Worm (Caenorhabditis elegans) whole organism, late embryonic: ENCODE results near the gene str-16.

Experiments
- C08G9.2 ChIP-seq: sonication (generic microtip); optimal IDR thresholded peaks from 2 replicates; lab custom pipeline; 2016; ENCODE audit warnings: mild to moderate bottlenecking, missing genetic modification characterization, moderate library complexity, missing compliant biosample characterization
- C38D4.7 ChIP-seq: fragments of 200-800 bp; sonication (Bioruptor generic); optimal IDR thresholded peaks from 2 replicates; lab custom pipeline; 2018; ENCODE audit warnings: mild to moderate bottlenecking, missing genetic modification characterization, moderate library complexity, missing compliant biosample characterization
- T23F11.4 ChIP-seq: fragments of 200-800 bp; sonication (Bioruptor generic); optimal IDR thresholded peaks from 2 replicates; lab custom pipeline; 2018; ENCODE audit warnings: mild to moderate bottlenecking, missing genetic modification characterization, missing compliant biosample characterization
- Y22D7AL.16 ChIP-seq: sonication (generic microtip); optimal IDR thresholded peaks from 2 replicates; lab custom pipeline; 2016; ENCODE audit warnings: missing genetic modification characterization, missing compliant biosample characterization
- ahr-1 ChIP-seq: sonication (generic microtip); optimal IDR thresholded peaks from 2 replicates; lab custom pipeline; 2016; ENCODE audit warnings: missing genetic modification characterization, missing compliant biosample characterization
- ama-1 ChIP-seq: fragments of 150-350 bp; optimal IDR thresholded peaks from 2 replicates; lab custom pipeline; 2014
- ceh-2 ChIP-seq: sonication (generic microtip); optimal IDR thresholded peaks from 2 replicates; lab custom pipeline; 2016; ENCODE audit warnings: missing genotype, missing genetic modification characterization, missing compliant biosample characterization
- ceh-24 ChIP-seq: sonication (generic microtip); optimal IDR thresholded peaks from 2 replicates; lab custom pipeline; 2016; ENCODE audit warnings: mild to moderate bottlenecking, missing genetic modification characterization, missing compliant biosample characterization
- ceh-31 ChIP-seq: sonication (generic microtip); optimal IDR thresholded peaks from 2 replicates; lab custom pipeline; 2016; ENCODE audit warnings: missing genetic modification characterization, missing compliant biosample characterization
- ceh-34 ChIP-seq: sonication (generic microtip); optimal IDR thresholded peaks from 2 replicates; lab custom pipeline; 2016; ENCODE audit warnings: mild to moderate bottlenecking, missing genetic modification characterization, missing compliant biosample characterization
- ceh-45 ChIP-seq: fragments of 200-800 bp; sonication (Bioruptor generic); IDR thresholded peaks from 2 replicates; pipeline ENCODE4 v1.3.6; 2022; ENCODE audit warnings: missing genetic modification reagents, missing genetic modification characterization, missing compliant biosample characterization
- ceh-9 ChIP-seq: sonication (generic microtip); optimal IDR thresholded peaks from 2 replicates; lab custom pipeline; 2016; ENCODE audit warnings: mild to moderate bottlenecking, missing genetic modification characterization, inconsistent platforms, missing compliant biosample characterization
- elt-2 ChIP-seq: sonication (generic microtip); optimal IDR thresholded peaks from 2 replicates; lab custom pipeline; 2016; ENCODE audit warnings: missing genetic modification reagents, missing genetic modification characterization, missing compliant biosample characterization
- elt-4 ChIP-seq: sonication (generic microtip); optimal IDR thresholded peaks from 2 replicates; lab custom pipeline; 2016; ENCODE audit warnings: missing genetic modification characterization, missing compliant biosample characterization
- ets-4 ChIP-seq: sonication (generic microtip); optimal IDR thresholded peaks from 2 replicates; lab custom pipeline; 2016; ENCODE audit warnings: missing genetic modification characterization, missing compliant biosample characterization
- fax-1 ChIP-seq: sonication (generic microtip); optimal IDR thresholded peaks from 2 replicates; lab custom pipeline; 2016; ENCODE audit warnings: missing genotype, missing genetic modification characterization, missing compliant biosample characterization
- fkh-10 ChIP-seq: fragments of 150-350 bp; optimal IDR thresholded peaks from 2 replicates; lab custom pipeline; 2014; ENCODE audit warnings: missing biosample characterization, missing genetic modification reagents, missing genetic modification characterization
- fkh-6 ChIP-seq: sonication (generic microtip); optimal IDR thresholded peaks from 2 replicates; lab custom pipeline; 2016; ENCODE audit warnings: missing genetic modification characterization, missing compliant biosample characterization
- hlh-6 ChIP-seq: sonication (generic microtip); optimal IDR thresholded peaks from 2 replicates; lab custom pipeline; 2016; ENCODE audit warnings: missing genotype, missing genetic modification characterization, missing compliant biosample characterization
- hlh-8 ChIP-seq: sonication (generic microtip); optimal IDR thresholded peaks from 2 replicates; lab custom pipeline; 2016; ENCODE audit warnings: missing genotype, missing genetic modification characterization, missing compliant biosample characterization
- lim-6 ChIP-seq: sonication (generic microtip); optimal IDR thresholded peaks from 2 replicates; lab custom pipeline; 2016; ENCODE audit warnings: missing genetic modification characterization, missing compliant biosample characterization
- odd-2 ChIP-seq: sonication (generic microtip); optimal IDR thresholded peaks from 2 replicates; lab custom pipeline; 2017; ENCODE audit warnings: antibody characterized with exemption, mild to moderate bottlenecking, missing genetic modification characterization, missing compliant biosample characterization
- pag-3 ChIP-seq: sonication (generic microtip); optimal IDR thresholded peaks from 2 replicates; lab custom pipeline; 2016; ENCODE audit warnings: missing compliant biosample characterization, missing genetic modification characterization, borderline replicate concordance
- pat-9 ChIP-seq: fragments of 200-800 bp; sonication (Bioruptor generic); optimal IDR thresholded peaks from 2 replicates; lab custom pipeline; 2018; ENCODE audit warnings: mild to moderate bottlenecking, missing genetic modification characterization, moderate library complexity, missing compliant biosample characterization
- pha-2 ChIP-seq: sonication (generic microtip); optimal IDR thresholded peaks from 2 replicates; lab custom pipeline; 2017; ENCODE audit warnings: mild to moderate bottlenecking, missing genetic modification characterization, missing compliant biosample characterization
- pha-4 ChIP-seq: fragments of 150-350 bp; optimal IDR thresholded peaks from 2 replicates; lab custom pipeline; 2018; ENCODE audit warnings: missing biosample characterization, missing genetic modification reagents, missing genetic modification characterization
- pros-1 ChIP-seq: fragments of 150-350 bp; optimal IDR thresholded peaks from 2 replicates; lab custom pipeline; 2014; ENCODE audit warnings: missing biosample characterization, missing genetic modification reagents, missing genetic modification characterization
- rnt-1 ChIP-seq: sonication (generic microtip); optimal IDR thresholded peaks from 2 replicates; lab custom pipeline; 2016; ENCODE audit warnings: missing genetic modification characterization, missing compliant biosample characterization
- sdc-2 ChIP-seq: sonication (generic microtip); optimal IDR thresholded peaks from 2 replicates; lab custom pipeline; 2016; ENCODE audit warnings: missing genotype, missing genetic modification characterization, missing compliant biosample characterization
- sox-2 ChIP-seq: fragments of 200-800 bp; sonication (Bioruptor generic); IDR thresholded peaks from 2 replicates; pipeline ENCODE4 v1.3.6; 2022; ENCODE audit warnings: missing genetic modification reagents, missing genetic modification characterization, missing compliant biosample characterization
- sox-4 ChIP-seq: sonication (generic microtip); optimal IDR thresholded peaks from 2 replicates; lab custom pipeline; 2017; ENCODE audit warnings: mild to moderate bottlenecking, missing genetic modification characterization, inconsistent platforms, missing compliant biosample characterization
- tbx-2 ChIP-seq: sonication (generic microtip); optimal IDR thresholded peaks from 2 replicates; lab custom pipeline; 2016; ENCODE audit warnings: missing genetic modification characterization, missing compliant biosample characterization
- tbx-7 ChIP-seq: sonication (generic microtip); optimal IDR thresholded peaks from 2 replicates; lab custom pipeline; 2016; ENCODE audit warnings: missing genotype, missing genetic modification characterization, missing compliant biosample characterization
- ttx-3 ChIP-seq: sonication (generic microtip); optimal IDR thresholded peaks from 2 replicates; lab custom pipeline; 2016; ENCODE audit warnings: missing genetic modification reagents, missing genetic modification characterization, missing compliant biosample characterization
- unc-3 ChIP-seq, 2 experiments: fragments of 200-800 bp in 1 of 2; sonication (Bioruptor generic) in 1 of 2; sonication (generic microtip) in 1 of 2; conservative IDR thresholded peaks in 1 of 2; optimal IDR thresholded peaks in 1 of 2; 2 replicates each; pipeline versions ENCODE4 v1.3.6 to Lab custom; 2016 to 2022; ENCODE audit warnings: missing compliant biosample characterization in 2 of 2, missing genetic modification characterization in 2 of 2, missing genetic modification reagents in 1 of 2
- unc-42 ChIP-seq: sonication (generic microtip); optimal IDR thresholded peaks from 2 replicates; lab custom pipeline; 2016; ENCODE audit warnings: missing genotype, missing genetic modification characterization, missing compliant biosample characterization
- unc-55 ChIP-seq: sonication (generic microtip); optimal IDR thresholded peaks from 2 replicates; lab custom pipeline; 2017; ENCODE audit warnings: missing biosample characterization, missing genetic modification reagents, missing genetic modification characterization
- zip-5 ChIP-seq: sonication (generic microtip); optimal IDR thresholded peaks from 2 replicates; lab custom pipeline; 2016; ENCODE audit warnings: missing genetic modification characterization, missing compliant biosample characterization
- ztf-16 ChIP-seq: sonication (generic microtip); optimal IDR thresholded peaks from 2 replicates; lab custom pipeline; 2017; ENCODE audit warnings: missing genetic modification characterization, missing compliant biosample characterization

The str-16 gene

ce11 chrV:3282957-3283356 lies 46.3 kb downstream of the str-16 start, which contains the start of gene str-64:
str-64 (plus strand) TSS chrV:3283257.
- no peak for TF ChIP-seq sox-4 (tag; lab: Kevin White, UChicago)
- TF ChIP-seq, all 69 proteins: peak for 0

- TF ChIP-seq pros-1 (tag; lab: Kevin White, UChicago) (no peak), pag-3 (tag; lab: Kevin White, UChicago) (no peak), elt-4 (no peak), pha-4 (tag; lab: Kevin White, UChicago) (no peak), Y22D7AL.16 (tag; lab: Kevin White, UChicago) (no peak), unc-55 (GFP tag; lab: Kevin White, UChicago) (no peak), ama-1 (lab: Kevin White, UChicago) (no peak), T23F11.4 (GFP tag; lab: Kevin White, UChicago) (no peak), fax-1 (tag; lab: Kevin White, UChicago) (no peak), pat-9 (tag; lab: Kevin White, UChicago) (no peak)
These were observed 48.0 kb downstream of the str-16 start, which contains the start of gene F35F10.5 for ce11 chrV:3284629-3285028. F35F10.5 (plus strand) TSS chrV:3284929.

- TF ChIP-seq ama-1 (lab: Kevin White, UChicago) (no peak), tbx-2 (no peak), C08G9.2 (tag; lab: Kevin White, UChicago) (no peak), hlh-8 (tag; lab: Kevin White, UChicago) (no peak), ets-4 (tag; lab: Kevin White, UChicago) (no peak), unc-42 (tag; lab: Kevin White, UChicago) (no peak), odd-2 (no peak), sox-2 (GFP tag; lab: Robert Waterston, UW) (no peak), fkh-6 (tag; lab: Kevin White, UChicago) (no peak), tbx-7 (tag; lab: Kevin White, UChicago) (no peak), C38D4.7 (GFP tag; lab: Kevin White, UChicago) (no peak), elt-2 (no peak), ceh-9 (tag; lab: Kevin White, UChicago) (no peak), sox-4 (tag; lab: Kevin White, UChicago) (no peak), sdc-2 (tag; lab: Kevin White, UChicago) (no peak), ceh-2 (tag; lab: Kevin White, UChicago) (no peak), pha-2 (tag; lab: Kevin White, UChicago) (no peak), ztf-16 (no peak), ceh-31 (no peak)
- TF ChIP-seq, all 69 proteins: peak for 0
These were observed 50.7 kb downstream of the str-16 start, which contains the start of gene F35F10.7 for ce11 chrV:3287330-3287729. F35F10.7 (minus strand) TSS chrV:3287430.

ce11 chrV:3288134-3288533 lies 51.5 kb downstream of the str-16 start:
- TF ChIP-seq zip-5 (tag; lab: Kevin White, UChicago) (no peak), sox-4 (tag; lab: Kevin White, UChicago) (no peak), ceh-34 (tag; lab: Kevin White, UChicago) (no peak), ceh-24 (tag; lab: Kevin White, UChicago) (no peak), lim-6 (no peak), ahr-1 (tag; lab: Kevin White, UChicago) (no peak), ttx-3 (tag; lab: Kevin White, UChicago) (no peak), fkh-6 (tag; lab: Kevin White, UChicago) (no peak), sox-2 (GFP tag; lab: Robert Waterston, UW) (no peak), unc-55 (GFP tag; lab: Kevin White, UChicago) (no peak), rnt-1 (no peak), ceh-45 (GFP tag; lab: Robert Waterston, UW) (no peak), C38D4.7 (GFP tag; lab: Kevin White, UChicago) (no peak), fkh-10 (GFP tag; lab: Kevin White, UChicago) (no peak), pat-9 (tag; lab: Kevin White, UChicago) (no peak), unc-3 (GFP tag; conservative IDR thresholded peaks at IDR 0.05; lab: Robert Waterston, UW) (no peak), unc-3 (tag; optimal IDR thresholded peaks at IDR 0.05; lab: Kevin White, UChicago) (no peak), Y22D7AL.16 (tag; lab: Kevin White, UChicago) (no peak), hlh-6 (no peak)
- TF ChIP-seq, all 69 proteins: peak for 0
